Fruit fly (Drosophila melanogaster): Measurements from ENCODE around the gene bif.

The bif gene

dm6 chrX:11736421-11736820 lies 57.7 kb downstream of the bif start (continued):
- no peak for TF ChIP-seq CG3032 (tag; optimal IDR thresholded peaks at IDR 0.05)
- no peak for TF ChIP-seq CG9139 (GFP tag; optimal IDR thresholded peaks at IDR 0.05)
- no peak for TF ChIP-seq dsx (GFP tag; optimal IDR thresholded peaks at IDR 0.05; ENCODE audit: poor library complexity, severe bottlenecking)
- TF ChIP-seq CG11294 (GFP tag; IDR thresholded peaks at IDR 0.05) = no peak
- peak; percentile 32 for TF ChIP-seq fkh (GFP tag; optimal IDR thresholded peaks at IDR 0.05)
- no peak for TF ChIP-seq Smox (GFP tag; optimal IDR thresholded peaks at IDR 0.05)
- no peak for TF ChIP-seq fd59A (GFP tag; optimal IDR thresholded peaks at IDR 0.05)
- peak; percentile 19 for TF ChIP-seq achi (GFP tag; optimal IDR thresholded peaks at IDR 0.05)
- TF ChIP-seq CG16779 (tag; optimal IDR thresholded peaks at IDR 0.05) = no peak
- TF ChIP-seq Eip75B (GFP tag; optimal IDR thresholded peaks at IDR 0.05) = no peak
- peak; percentile 11 for TF ChIP-seq esn (GFP tag; optimal IDR thresholded peaks at IDR 0.05)
- TF ChIP-seq CG6792 (GFP tag; optimal IDR thresholded peaks at IDR 0.05) = no peak
- peak; percentile 53 for TF ChIP-seq OdsH (GFP tag; optimal IDR thresholded peaks at IDR 0.05)
- TF ChIP-seq cyc (GFP tag; optimal IDR thresholded peaks at IDR 0.05) = no peak
- peak; percentile 7 for TF ChIP-seq Sox14 (GFP tag; optimal IDR thresholded peaks at IDR 0.05)
- no peak for TF ChIP-seq Sox15 (GFP tag; optimal IDR thresholded peaks at IDR 0.05)
- TF ChIP-seq CG3919 (GFP tag; optimal IDR thresholded peaks at IDR 0.05) = peak; percentile 31
- no peak for TF ChIP-seq Ets96B (tag; optimal IDR thresholded peaks at IDR 0.05)
- TF ChIP-seq CG1621 (tag; optimal IDR thresholded peaks at IDR 0.05) = no peak
- no peak for TF ChIP-seq Gug (GFP tag; IDR thresholded peaks at IDR 0.05)
- no peak for TF ChIP-seq topi (GFP tag; optimal IDR thresholded peaks at IDR 0.05)
- TF ChIP-seq dac (GFP tag; optimal IDR thresholded peaks at IDR 0.05) = peak; percentile 45
